Fruit fly (Drosophila melanogaster) whole organism, pupa: ENCODE data around the gene Atu.
A peak's percentile ranks its signal among the peaks of the same experiment; 100 is the strongest.

Experiments used
- CG12605 ChIP-seq: fragments of 200-800 bp; sonication (Bioruptor generic); IDR thresholded peaks from 2 replicates; pipeline ENCODE4 v1.3.6; 2022; ENCODE audit warnings: missing biosample characterization, missing genetic modification characterization
- CG13204 ChIP-seq: fragments of 200-800 bp; sonication (Bioruptor generic); optimal IDR thresholded peaks from 2 replicates; lab custom pipeline; 2018; ENCODE audit warnings: missing biosample characterization, mild to moderate bottlenecking, missing genetic modification characterization, moderate library complexity
- CG14655 ChIP-seq: fragments of 200-800 bp; sonication (Bioruptor generic); optimal IDR thresholded peaks from 3 replicates; lab custom pipeline; 2017; ENCODE audit warnings: mild to moderate bottlenecking, missing biosample characterization, missing genetic modification reagents, missing genetic modification characterization
- CG15710 ChIP-seq: fragments of 200-800 bp; sonication (Bioruptor generic); optimal IDR thresholded peaks from 2 replicates; lab custom pipeline; 2018; ENCODE audit warnings: missing biosample characterization, mild to moderate bottlenecking, missing genetic modification characterization, moderate library complexity
- CG8159 ChIP-seq: fragments of 200-800 bp; sonication (Bioruptor generic); optimal IDR thresholded peaks from 3 replicates; lab custom pipeline; 2018; ENCODE audit warnings: missing biosample characterization, mild to moderate bottlenecking, missing genetic modification characterization, moderate library complexity
- rn ChIP-seq: fragments of 200-800 bp; sonication (Bioruptor generic); IDR thresholded peaks from 2 replicates; pipeline ENCODE4 v1.3.6; 2022; ENCODE audit warnings: missing biosample characterization, missing genetic modification characterization

dm6 chr3R:5601044-5601523, 12.1 kb upstream of the Atu start, which contains the start of the genes kra and SecS:
- TF ChIP-seq CG15710 (tag; lab: Kevin White, UChicago), result peak; percentile 38
- TF ChIP-seq CG8159, result peak; percentile 32
- no peak for TF ChIP-seq CG13204 (GFP tag; lab: Kevin White, UChicago)
- no peak for TF ChIP-seq rn
- no peak for TF ChIP-seq CG14655 (GFP tag; lab: Kevin White, UChicago)
- no peak for TF ChIP-seq CG12605 (GFP tag; lab: Robert Waterston, UW)
